Fruit fly (Drosophila melanogaster) whole organism, pupa: ENCODE data around the gene chinmo.

ENCODE experiments used
- CG10348 ChIP-seq: fragments of 200-800 bp; sonication (Bioruptor generic); IDR thresholded peaks from 2 replicates; pipeline ENCODE4 v1.3.6; 2022; ENCODE audit warnings: missing biosample characterization, missing genetic modification characterization
- CG12605 ChIP-seq: fragments of 200-800 bp; sonication (Bioruptor generic); IDR thresholded peaks from 2 replicates; pipeline ENCODE4 v1.3.6; 2022; ENCODE audit warnings: missing biosample characterization, missing genetic modification characterization
- CG13204 ChIP-seq: fragments of 200-800 bp; sonication (Bioruptor generic); optimal IDR thresholded peaks from 2 replicates; lab custom pipeline; 2018; ENCODE audit warnings: missing biosample characterization, mild to moderate bottlenecking, missing genetic modification characterization, moderate library complexity
- CG14655 ChIP-seq: fragments of 200-800 bp; sonication (Bioruptor generic); optimal IDR thresholded peaks from 3 replicates; lab custom pipeline; 2017; ENCODE audit warnings: mild to moderate bottlenecking, missing biosample characterization, missing genetic modification reagents, missing genetic modification characterization
- CG15710 ChIP-seq: fragments of 200-800 bp; sonication (Bioruptor generic); optimal IDR thresholded peaks from 2 replicates; lab custom pipeline; 2018; ENCODE audit warnings: missing biosample characterization, mild to moderate bottlenecking, missing genetic modification characterization, moderate library complexity
- CG17806 ChIP-seq: fragments of 200-800 bp; sonication (Bioruptor generic); optimal IDR thresholded peaks from 2 replicates; lab custom pipeline; 2018; ENCODE audit warnings: missing biosample characterization, mild to moderate bottlenecking, missing genetic modification characterization, moderate library complexity
- CG32121 ChIP-seq: fragments of 200-800 bp; sonication (Bioruptor generic); IDR thresholded peaks from 2 replicates; pipeline ENCODE4 v1.3.6; 2022; ENCODE audit warnings: missing biosample characterization, missing genetic modification characterization
- CG34367 ChIP-seq: fragments of 200-800 bp; sonication (Bioruptor generic); optimal IDR thresholded peaks from 2 replicates; lab custom pipeline; 2018; ENCODE audit warnings: missing biosample characterization, mild to moderate bottlenecking, missing genetic modification characterization
- CG4496 ChIP-seq: fragments of 200-800 bp; sonication (Bioruptor generic); IDR thresholded peaks from 3 replicates; pipeline ENCODE4 v1.3.6; 2022; ENCODE audit warnings: missing biosample characterization, missing genetic modification characterization
- CG8159 ChIP-seq: fragments of 200-800 bp; sonication (Bioruptor generic); optimal IDR thresholded peaks from 3 replicates; lab custom pipeline; 2018; ENCODE audit warnings: missing biosample characterization, mild to moderate bottlenecking, missing genetic modification characterization, moderate library complexity
- CG8301 ChIP-seq: fragments of 200-800 bp; sonication (Bioruptor generic); optimal IDR thresholded peaks from 2 replicates; lab custom pipeline; 2018; ENCODE audit warnings: missing biosample characterization, mild to moderate bottlenecking, missing genetic modification characterization
- CG9948 ChIP-seq: fragments of 200-800 bp; sonication (Bioruptor generic); optimal IDR thresholded peaks from 2 replicates; lab custom pipeline; 2018; ENCODE audit warnings: missing biosample characterization, mild to moderate bottlenecking, missing genetic modification characterization, moderate library complexity
- D1 ChIP-seq: fragments of 200-800 bp; sonication (Bioruptor generic); optimal IDR thresholded peaks from 2 replicates; lab custom pipeline; 2018; ENCODE audit warnings: missing biosample characterization, mild to moderate bottlenecking, missing genetic modification characterization, moderate library complexity
- EcR ChIP-seq: fragments of 200-800 bp; sonication (Bioruptor generic); optimal IDR thresholded peaks from 3 replicates; lab custom pipeline; 2019; ENCODE audit warnings: missing biosample characterization, missing genetic modification characterization, mild to moderate bottlenecking, moderate library complexity, missing genetic modification reagents
- Ets98B ChIP-seq: fragments of 200-800 bp; sonication (Bioruptor generic); IDR thresholded peaks from 2 replicates; pipeline ENCODE4 v1.3.6; 2022; ENCODE audit warnings: missing biosample characterization, missing genetic modification characterization
- Pif1A ChIP-seq: fragments of 200-800 bp; sonication (Bioruptor generic); optimal IDR thresholded peaks from 3 replicates; lab custom pipeline; 2016; ENCODE audit warnings: missing biosample characterization, missing genetic modification characterization
- Pif1B ChIP-seq: fragments of 200-800 bp; sonication (Bioruptor generic); optimal IDR thresholded peaks from 3 replicates; lab custom pipeline; 2016; ENCODE audit warnings: missing biosample characterization, missing genetic modification characterization
- Snoo ChIP-seq: fragments of 200-800 bp; sonication (Bioruptor generic); optimal IDR thresholded peaks from 3 replicates; lab custom pipeline; 2017; ENCODE audit warnings: missing biosample characterization, mild to moderate bottlenecking, missing genetic modification characterization, inconsistent platforms
- fd96Ca ChIP-seq: fragments of 200-800 bp; sonication (Bioruptor generic); IDR thresholded peaks from 3 replicates; pipeline ENCODE4 v1.3.6; 2022; ENCODE audit warnings: missing biosample characterization, missing genetic modification characterization
- gl ChIP-seq: fragments of 200-800 bp; sonication (Bioruptor generic); optimal IDR thresholded peaks from 2 replicates; lab custom pipeline; 2018; ENCODE audit warnings: missing biosample characterization, mild to moderate bottlenecking, missing genetic modification characterization
- rn ChIP-seq: fragments of 200-800 bp; sonication (Bioruptor generic); IDR thresholded peaks from 2 replicates; pipeline ENCODE4 v1.3.6; 2022; ENCODE audit warnings: missing biosample characterization, missing genetic modification characterization

chinmo gene

DNA sequence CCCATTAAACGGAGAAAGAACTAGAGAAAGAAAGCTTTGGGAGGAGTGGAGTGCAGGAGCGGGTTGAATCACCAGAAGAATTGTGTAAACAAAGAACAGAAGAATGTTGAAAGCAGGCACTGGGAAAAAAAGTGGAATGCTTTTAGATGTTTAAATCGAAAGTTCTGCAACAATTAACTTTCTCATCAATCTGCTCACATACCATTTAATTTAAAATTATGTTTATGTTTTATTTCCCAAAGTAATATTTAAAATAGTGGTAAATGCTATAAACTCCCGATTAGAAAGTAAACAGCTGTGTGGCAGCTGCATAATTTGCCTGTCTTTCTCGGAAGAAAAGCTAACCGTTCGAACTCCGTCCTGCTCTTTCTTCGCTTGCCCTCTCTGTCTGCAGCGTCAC, 87.0 kb downstream of the chinmo start:
- TF ChIP-seq EcR (GFP tag; lab: Kevin White, UChicago): no peak
- TF ChIP-seq CG8159 (tag; lab: Kevin White, UChicago): no peak
- no peak for TF ChIP-seq CG32121 (GFP tag; lab: Robert Waterston, UW)
- TF ChIP-seq Snoo (tag; lab: Kevin White, UChicago): no peak
- no peak for TF ChIP-seq CG4496 (GFP tag; lab: Robert Waterston, UW)
- TF ChIP-seq gl (tag; lab: Kevin White, UChicago): no peak
- no peak for TF ChIP-seq CG13204 (GFP tag; lab: Kevin White, UChicago)
- no peak for TF ChIP-seq fd96Ca (GFP tag; lab: Robert Waterston, UW)
- TF ChIP-seq Pif1A (GFP tag; lab: Kevin White, UChicago): peak; percentile 40
- TF ChIP-seq CG12605 (GFP tag; lab: Robert Waterston, UW): no peak
- peak; percentile 75 for TF ChIP-seq CG8301 (tag; lab: Kevin White, UChicago)
- no peak for TF ChIP-seq CG15710 (tag; lab: Kevin White, UChicago)
- no peak for TF ChIP-seq CG9948 (tag; lab: Kevin White, UChicago)
- TF ChIP-seq D1: no peak
- TF ChIP-seq Pif1B (GFP tag; lab: Kevin White, UChicago): no peak
- peak; percentile 21 for TF ChIP-seq CG17806 (tag; lab: Kevin White, UChicago)
- TF ChIP-seq CG10348: no peak
- no peak for TF ChIP-seq Ets98B
- no peak for TF ChIP-seq CG34367
- no peak for TF ChIP-seq rn (GFP tag; lab: Robert Waterston, UW)
- peak; percentile 66 for TF ChIP-seq CG14655 (GFP tag; lab: Kevin White, UChicago)

DNA sequence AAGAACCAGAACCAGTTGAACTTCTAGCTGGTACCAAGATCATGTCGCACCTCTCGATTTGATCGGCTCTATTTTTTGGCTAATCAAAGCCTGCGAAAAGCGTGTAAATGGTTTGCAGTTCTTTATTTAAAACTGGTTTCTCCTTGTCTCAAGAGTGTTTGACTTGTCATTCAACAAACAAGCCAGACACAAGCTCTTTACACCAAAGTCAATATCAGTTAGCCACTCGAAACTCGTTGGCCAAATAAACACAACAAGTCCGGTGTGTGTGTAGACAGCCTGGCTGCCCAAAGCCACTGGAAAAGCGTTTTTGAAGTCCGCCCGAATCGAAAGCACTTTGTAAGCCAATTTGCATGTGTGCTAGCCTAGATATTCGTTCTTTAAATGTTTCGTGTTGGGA, 89.0 kb downstream of the chinmo start:
- TF ChIP-seq CG12605 (GFP tag; lab: Robert Waterston, UW) (no peak), CG10348 (no peak), CG34367 (no peak), CG8301 (tag; lab: Kevin White, UChicago) (no peak), Snoo (tag; lab: Kevin White, UChicago) (no peak), Pif1B (GFP tag; lab: Kevin White, UChicago) (no peak), Ets98B (no peak), CG17806 (tag; lab: Kevin White, UChicago) (no peak), D1 (no peak)
- TF ChIP-seq, all 21 proteins: peak for 0

DNA sequence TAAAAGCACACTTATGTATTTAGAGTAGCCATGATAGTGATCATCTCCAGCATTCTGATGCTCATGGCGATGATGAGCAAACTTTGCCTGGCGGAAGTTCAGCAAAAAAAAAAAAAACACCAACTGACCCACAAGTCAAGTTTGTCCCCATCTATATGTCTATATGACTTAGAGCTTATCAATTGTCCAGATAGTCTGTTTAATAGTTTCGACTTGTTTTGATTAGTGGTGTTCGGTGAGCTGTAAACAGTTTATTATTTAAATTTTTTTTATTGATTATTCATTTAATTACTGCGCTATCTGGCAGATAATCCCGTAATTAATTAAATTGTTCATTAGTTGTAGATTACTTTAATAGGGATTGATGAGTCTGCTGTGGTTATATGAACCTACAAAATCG, 92.7 kb downstream of the chinmo start:
- TF ChIP-seq CG12605 (GFP tag; lab: Robert Waterston, UW): no peak
- no peak for TF ChIP-seq CG13204 (GFP tag; lab: Kevin White, UChicago)
- no peak for TF ChIP-seq CG34367
- TF ChIP-seq Pif1B (GFP tag; lab: Kevin White, UChicago): no peak
- no peak for TF ChIP-seq gl (tag; lab: Kevin White, UChicago)
- no peak for TF ChIP-seq CG9948 (tag; lab: Kevin White, UChicago)
- no peak for TF ChIP-seq CG8301 (tag; lab: Kevin White, UChicago)
- TF ChIP-seq CG8159 (tag; lab: Kevin White, UChicago): no peak
- no peak for TF ChIP-seq CG15710 (tag; lab: Kevin White, UChicago)
- TF ChIP-seq CG32121 (GFP tag; lab: Robert Waterston, UW): no peak
- no peak for TF ChIP-seq rn (GFP tag; lab: Robert Waterston, UW)
- TF ChIP-seq D1: no peak
- no peak for TF ChIP-seq Snoo (tag; lab: Kevin White, UChicago)

DNA sequence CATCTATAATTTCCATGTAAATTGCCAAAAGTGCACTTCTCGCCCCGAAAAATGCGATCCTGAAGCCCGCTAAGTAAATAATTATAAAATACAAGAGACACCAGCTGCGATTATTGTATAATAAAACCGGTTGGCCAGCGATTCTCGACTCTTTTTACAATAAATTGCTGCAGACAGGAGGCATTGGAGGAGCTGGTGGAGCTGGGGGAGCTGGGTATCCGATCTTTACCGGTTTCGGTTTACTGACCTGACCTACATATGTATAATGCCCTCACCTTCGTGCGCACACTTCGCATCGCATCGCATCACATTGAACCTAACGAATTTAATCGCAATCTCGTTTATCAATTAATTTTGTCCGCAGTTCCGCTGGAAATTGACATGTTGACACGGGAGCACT, 97.4 kb downstream of the chinmo start:
- TF ChIP-seq fd96Ca (GFP tag; lab: Robert Waterston, UW) (no peak), CG13204 (GFP tag; lab: Kevin White, UChicago) (no peak), EcR (GFP tag; lab: Kevin White, UChicago) (peak; percentile 95)

DNA sequence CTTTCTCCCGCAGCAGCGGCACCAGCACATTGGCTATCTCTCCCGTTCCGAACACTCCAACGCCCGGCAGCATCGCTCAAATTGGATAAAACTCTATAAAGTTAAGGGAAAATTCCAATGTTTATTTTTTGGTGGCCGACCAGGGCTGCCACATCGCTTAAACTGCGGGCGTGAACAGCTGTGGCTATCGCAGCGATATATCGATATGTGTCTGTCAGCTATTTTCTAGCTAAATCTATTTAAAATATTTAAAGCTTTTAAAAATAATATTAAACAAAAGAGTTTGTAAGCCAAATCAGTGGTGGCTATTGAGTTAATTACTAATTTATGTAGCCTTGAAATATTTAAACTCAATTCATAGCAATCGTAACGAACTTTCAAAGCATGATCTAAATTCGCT, 100.9 kb downstream of the chinmo start, which contains the start of the genes CG17712 and CG17648:
TSS of gene CG17712 (minus strand) at position 170 of the 400 bp plus-strand sequence.
TSS of gene CG17648 (plus strand) at position 356 of the 400 bp plus-strand sequence.
- TF ChIP-seq CG4496 (GFP tag; lab: Robert Waterston, UW): no peak
- no peak for TF ChIP-seq CG10348
- no peak for TF ChIP-seq CG32121 (GFP tag; lab: Robert Waterston, UW)
- no peak for TF ChIP-seq CG9948 (tag; lab: Kevin White, UChicago)
- TF ChIP-seq, all 21 proteins: peak for 0
